Worm (Caenorhabditis elegans): ENCODE data around the gene srx-48.

DNA sequence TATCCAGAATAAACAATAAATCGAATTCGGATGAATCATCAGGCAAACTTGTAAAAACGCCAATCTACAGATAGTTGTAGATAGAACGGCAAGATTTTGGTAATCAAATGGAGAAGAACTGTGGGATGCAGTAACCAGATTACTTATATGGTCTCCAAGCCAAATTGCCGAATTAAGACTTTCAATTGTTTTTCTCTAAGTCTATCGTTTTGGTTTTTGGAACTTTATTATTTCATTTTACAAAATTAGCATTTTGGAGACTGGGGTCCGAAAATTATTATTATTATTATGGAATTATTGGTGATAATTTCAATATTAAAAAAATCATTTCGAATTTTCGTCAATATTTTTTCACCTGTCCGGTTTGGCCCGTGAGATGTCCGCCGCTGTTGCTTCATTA is 35.8 kb upstream of the srx-48 start, which contains the start of gene clec-228:
- TF ChIP-seq scrt-1 (GFP tag; IDR thresholded peaks at IDR 0.05) (no peak), ceh-13 (GFP tag; optimal IDR thresholded peaks at IDR 0.05) (no peak), hmg-4 (GFP tag; optimal IDR thresholded peaks at IDR 0.05) (no peak), F13C5.2 (tag; optimal IDR thresholded peaks at IDR 0.05) (no peak), B0310.2 (tag; optimal IDR thresholded peaks at IDR 0.05) (no peak)

Measured in whole organism, early embryonic.